Worm (Caenorhabditis elegans) whole organism, L3 larva: ENCODE measurements around the gene srh-299.

Source experiments
- R02D3.7 ChIP-seq: fragments of 150-350 bp; optimal IDR thresholded peaks from 2 replicates; lab custom pipeline; 2014; ENCODE audit warnings: missing biosample characterization, missing genetic modification characterization
- ZK546.5 ChIP-seq: sonication (generic microtip); optimal IDR thresholded peaks from 2 replicates; lab custom pipeline; 2017; ENCODE audit warnings: missing biosample characterization, missing genetic modification characterization
- ama-1 ChIP-seq: fragments of 150-350 bp; optimal IDR thresholded peaks from 2 replicates; lab custom pipeline; 2018
- ceh-16 ChIP-seq: sonication (generic microtip); optimal IDR thresholded peaks from 2 replicates; lab custom pipeline; 2017; ENCODE audit warnings: missing biosample characterization, missing genetic modification characterization
- ceh-28 ChIP-seq: fragments of 150-350 bp; optimal IDR thresholded peaks from 2 replicates; lab custom pipeline; 2014; ENCODE audit warnings: missing biosample characterization, missing genetic modification reagents, missing genetic modification characterization
- ceh-82 ChIP-seq: fragments of 150-350 bp; optimal IDR thresholded peaks from 2 replicates; lab custom pipeline; 2014; ENCODE audit warnings: missing biosample characterization, missing genetic modification characterization
- daf-12 ChIP-seq: fragments of 150-350 bp; optimal IDR thresholded peaks from 2 replicates; lab custom pipeline; 2014; ENCODE audit warnings: missing biosample characterization, missing genetic modification reagents, missing genetic modification characterization
- egl-27 ChIP-seq: sonication (generic microtip); optimal IDR thresholded peaks from 4 replicates; lab custom pipeline; 2017; ENCODE audit warnings: missing biosample characterization, missing genetic modification reagents, missing genetic modification characterization
- egl-5 ChIP-seq: fragments of 150-350 bp; optimal IDR thresholded peaks from 2 replicates; lab custom pipeline; 2017; ENCODE audit warnings: missing biosample characterization, missing genetic modification reagents, missing genetic modification characterization, inconsistent platforms
- elt-1 ChIP-seq: fragments of 150-350 bp; optimal IDR thresholded peaks from 2 replicates; lab custom pipeline; 2014; ENCODE audit warnings: missing biosample characterization, missing genetic modification characterization
- eor-1 ChIP-seq, 2 experiments: fragments of 150-350 bp; optimal IDR thresholded peaks; 2 replicates each; lab custom pipeline; 2014 to 2018; ENCODE audit warnings: missing biosample characterization in 2 of 2, missing genetic modification characterization in 2 of 2
- fkh-10 ChIP-seq: sonication (generic microtip); optimal IDR thresholded peaks from 2 replicates; lab custom pipeline; 2017; ENCODE audit warnings: missing biosample characterization, missing genetic modification reagents, missing genetic modification characterization
- fos-1 ChIP-seq: fragments of 150-350 bp; optimal IDR thresholded peaks from 2 replicates; lab custom pipeline; 2014; ENCODE audit warnings: missing biosample characterization, missing genetic modification characterization
- hmg-11 ChIP-seq: sonication (generic microtip); optimal IDR thresholded peaks from 2 replicates; lab custom pipeline; 2016; ENCODE audit warnings: missing genetic modification characterization, missing compliant biosample characterization
- jun-1 ChIP-seq: fragments of 150-350 bp; optimal IDR thresholded peaks from 2 replicates; lab custom pipeline; 2014; ENCODE audit warnings: missing biosample characterization, missing genetic modification reagents, missing genetic modification characterization
- lin-39 ChIP-seq: fragments of 150-350 bp; optimal IDR thresholded peaks from 2 replicates; lab custom pipeline; 2018; ENCODE audit warnings: missing biosample characterization, missing genetic modification reagents, missing genetic modification characterization
- lsy-12 ChIP-seq: sonication (generic microtip); optimal IDR thresholded peaks from 2 replicates; lab custom pipeline; 2016; ENCODE audit warnings: mild to moderate bottlenecking, missing genetic modification characterization, missing compliant biosample characterization
- mdl-1 ChIP-seq: fragments of 150-350 bp; optimal IDR thresholded peaks from 2 replicates; lab custom pipeline; 2014; ENCODE audit warnings: missing biosample characterization, missing genetic modification characterization
- nfya-1 ChIP-seq: sonication (generic microtip); optimal IDR thresholded peaks from 2 replicates; lab custom pipeline; 2017; ENCODE audit warnings: missing genetic modification characterization, mild to moderate bottlenecking, missing compliant biosample characterization, antibody characterized with exemption, moderate library complexity; ENCODE audit not compliant: insufficient read depth
- nhr-11 ChIP-seq: fragments of 150-350 bp; optimal IDR thresholded peaks from 2 replicates; lab custom pipeline; 2014; ENCODE audit warnings: missing biosample characterization, missing genetic modification characterization
- nhr-12 ChIP-seq: fragments of 150-350 bp; optimal IDR thresholded peaks from 2 replicates; lab custom pipeline; 2014; ENCODE audit warnings: missing biosample characterization, missing genetic modification characterization
- nhr-23 ChIP-seq: fragments of 150-350 bp; optimal IDR thresholded peaks from 2 replicates; lab custom pipeline; 2014; ENCODE audit warnings: missing biosample characterization, missing genetic modification reagents, missing genetic modification characterization
- nhr-25 ChIP-seq: sonication (generic microtip); optimal IDR thresholded peaks from 2 replicates; lab custom pipeline; 2017; ENCODE audit warnings: missing biosample characterization, missing genetic modification characterization
- nhr-28 ChIP-seq: fragments of 150-350 bp; optimal IDR thresholded peaks from 2 replicates; lab custom pipeline; 2014; ENCODE audit warnings: missing biosample characterization, missing genetic modification characterization
- nhr-43 ChIP-seq: sonication (generic microtip); optimal IDR thresholded peaks from 2 replicates; lab custom pipeline; 2016; ENCODE audit warnings: mild to moderate bottlenecking, missing genetic modification characterization, missing compliant biosample characterization; ENCODE audit not compliant: poor library complexity, severe bottlenecking
- nhr-67 ChIP-seq: fragments of 150-350 bp; optimal IDR thresholded peaks from 2 replicates; lab custom pipeline; 2014; ENCODE audit warnings: missing biosample characterization, missing genetic modification characterization
- nhr-77 ChIP-seq: fragments of 150-350 bp; optimal IDR thresholded peaks from 2 replicates; lab custom pipeline; 2014; ENCODE audit warnings: missing biosample characterization, missing genetic modification characterization
- pqm-1 ChIP-seq: fragments of 150-350 bp; optimal IDR thresholded peaks from 2 replicates; lab custom pipeline; 2017; ENCODE audit warnings: missing biosample characterization, missing genetic modification characterization, inconsistent platforms
- skn-1 ChIP-seq: fragments of 150-350 bp; optimal IDR thresholded peaks from 2 replicates; lab custom pipeline; 2014; ENCODE audit warnings: missing biosample characterization, missing genetic modification characterization
- snpc-4 ChIP-seq: fragments of 150-350 bp; optimal IDR thresholded peaks from 2 replicates; lab custom pipeline; 2014; ENCODE audit warnings: missing biosample characterization, missing genetic modification characterization
- tbx-2 ChIP-seq: sonication (generic microtip); optimal IDR thresholded peaks from 2 replicates; lab custom pipeline; 2016; ENCODE audit warnings: mild to moderate bottlenecking, missing genetic modification characterization, missing compliant biosample characterization
- unc-39 ChIP-seq: sonication (generic microtip); optimal IDR thresholded peaks from 4 replicates; lab custom pipeline; 2017; ENCODE audit warnings: missing biosample characterization, missing genetic modification characterization
- unc-62 ChIP-seq: fragments of 150-350 bp; sonication (generic microtip); optimal IDR thresholded peaks from 4 replicates; lab custom pipeline; 2014; ENCODE audit warnings: missing biosample characterization, missing genetic modification reagents, missing genetic modification characterization
- zag-1 ChIP-seq: fragments of 150-350 bp; optimal IDR thresholded peaks from 2 replicates; lab custom pipeline; 2014; ENCODE audit warnings: missing biosample characterization, missing genetic modification characterization

Gene srh-299

ce11 chrV:15862599-15862998 lies 543 bp upstream of the srh-299 start, which contains the start of gene srz-12:
srz-12 (minus strand) TSS chrV:15862699.
- TF ChIP-seq lin-39 (no peak), nhr-11 (tag; lab: Kevin White, UChicago) (no peak), unc-39 (tag; lab: Kevin White, UChicago) (no peak), nhr-25 (tag; lab: Kevin White, UChicago) (no peak), fos-1 (no peak)

DNA sequence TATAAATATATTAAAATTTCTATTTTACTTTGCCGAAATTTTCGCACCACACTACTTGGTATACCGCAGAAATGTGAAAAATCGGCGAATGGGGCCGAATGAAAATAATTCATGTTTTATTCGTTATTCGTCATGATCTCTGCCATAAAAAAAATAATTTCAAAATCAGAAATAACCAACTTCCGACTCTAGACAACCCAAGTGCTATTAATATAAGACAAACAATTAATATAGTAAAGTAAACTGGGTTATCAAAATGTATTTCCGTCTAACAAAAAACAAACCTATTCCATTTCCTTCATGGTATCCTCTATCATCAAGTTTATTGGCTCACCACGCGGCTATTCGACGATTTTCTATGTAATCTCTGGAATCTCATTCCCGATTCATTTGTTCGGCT lies 2.7 kb downstream of the srh-299 start, which contains the start of gene srh-293:
Gene srh-293, plus strand, starts transcription at position 301 of the 400 bp plus-strand sequence.
- TF ChIP-seq ceh-82 (tag; lab: Kevin White, UChicago), result no peak
- TF ChIP-seq unc-62 (GFP tag; lab: Kevin White, UChicago), result no peak
- no peak for TF ChIP-seq skn-1 (tag; lab: Kevin White, UChicago)
- no peak for TF ChIP-seq fos-1
- no peak for TF ChIP-seq egl-27 (tag; lab: Kevin White, UChicago)
- TF ChIP-seq, all 47 proteins: peak for 0

- TF ChIP-seq ama-1 (lab: Kevin White, UChicago) (no peak), nhr-67 (tag; lab: Kevin White, UChicago) (no peak), snpc-4 (tag; lab: Kevin White, UChicago) (no peak), nhr-77 (tag; lab: Kevin White, UChicago) (no peak), nfya-1 (no peak), ceh-82 (tag; lab: Kevin White, UChicago) (no peak), jun-1 (tag; lab: Kevin White, UChicago) (no peak), fos-1 (no peak), mdl-1 (no peak), nhr-28 (no peak), pqm-1 (tag; lab: Kevin White, UChicago) (no peak), zag-1 (tag; lab: Kevin White, UChicago) (no peak), lsy-12 (tag; lab: Kevin White, UChicago) (no peak), elt-1 (tag; lab: Kevin White, UChicago) (no peak), ZK546.5 (no peak), daf-12 (tag; lab: Kevin White, UChicago) (no peak), egl-5 (no peak), hmg-11 (tag; lab: Kevin White, UChicago) (no peak), nhr-12 (tag; lab: Kevin White, UChicago) (no peak)
Observed at ce11 chrV:15867373-15867772, 4.2 kb downstream of the srh-299 start, which contains the start of gene fbxa-197. fbxa-197 (plus strand) TSS chrV:15867673.

- no peak for TF ChIP-seq skn-1 (tag; lab: Kevin White, UChicago)
- TF ChIP-seq nhr-28, result no peak
Observed at ce11 chrV:15870356-15870755, 7.2 kb downstream of the srh-299 start, which contains the start of gene str-57. str-57 (plus strand) TSS chrV:15870656.

- TF ChIP-seq nhr-11 (tag; lab: Kevin White, UChicago) (no peak), hmg-11 (tag; lab: Kevin White, UChicago) (no peak), pqm-1 (tag; lab: Kevin White, UChicago) (no peak), nhr-23 (no peak), nfya-1 (no peak), ceh-16 (no peak), lin-39 (no peak), fkh-10 (GFP tag; lab: Kevin White, UChicago) (no peak), eor-1 (tag; optimal IDR thresholded peaks at IDR 0.05; lab: Kevin White, UChicago) (no peak), fos-1 (no peak), tbx-2 (no peak), nhr-67 (tag; lab: Kevin White, UChicago) (no peak), nhr-43 (tag; lab: Kevin White, UChicago) (no peak), R02D3.7 (tag; lab: Kevin White, UChicago) (no peak), nhr-25 (tag; lab: Kevin White, UChicago) (no peak), snpc-4 (tag; lab: Kevin White, UChicago) (no peak), ceh-28 (tag; lab: Kevin White, UChicago) (no peak), zag-1 (tag; lab: Kevin White, UChicago) (no peak), ama-1 (lab: Kevin White, UChicago) (no peak), unc-62 (GFP tag; lab: Kevin White, UChicago) (no peak)
- TF ChIP-seq, all 47 proteins: peak for 0
Observed at ce11 chrV:15872273-15872672, 9.1 kb downstream of the srh-299 start, which contains the start of gene str-56. str-56 (plus strand) TSS chrV:15872573.
